Worm (Caenorhabditis elegans): ENCODE data around the gene gars-1.
"Not testable (repeated sequence)": the region's sequence is repeated elsewhere in the genome, so short reads cannot be mapped to it uniquely, and the experiment has no call there.

ce11 chrIII:5211137-5211648, 47.8 kb upstream of the gars-1 start:
- TF ChIP-seq aly-1 (tag; optimal IDR thresholded peaks at IDR 0.05) (peak; percentile 90), hnd-1 (tag; optimal IDR thresholded peaks at IDR 0.05) (peak; percentile 26), tbx-37 (GFP tag; conservative IDR thresholded peaks at IDR 0.05) (peak; percentile 40), scrt-1 (GFP tag; IDR thresholded peaks at IDR 0.05) (peak; percentile 75), F13C5.2 (tag; optimal IDR thresholded peaks at IDR 0.05) (peak; percentile 66), B0310.2 (tag; optimal IDR thresholded peaks at IDR 0.05) (peak; percentile 63), sea-1 (GFP tag; conservative IDR thresholded peaks at IDR 0.05) (peak; percentile 76), pes-1 (GFP tag; IDR thresholded peaks at IDR 0.05) (peak; percentile 84), ceh-13 (GFP tag; optimal IDR thresholded peaks at IDR 0.05) (peak; percentile 47), hmbx-1 (tag; optimal IDR thresholded peaks at IDR 0.05) (peak; percentile 16)
- not testable (repeated sequence) for TF ChIP-seq tbx-11 (GFP tag; IDR thresholded peaks at IDR 0.05); ama-1 (optimal IDR thresholded peaks at IDR 0.05); ceh-36 (tag; optimal IDR thresholded peaks at IDR 0.05); tra-4 (tag; optimal IDR thresholded peaks at IDR 0.05)
